Fruit fly (Drosophila melanogaster) whole organism, embryonic: Measurements from ENCODE around the gene Grd.
A peak's percentile ranks its signal among the peaks of the same experiment; 100 is the strongest.

Source experiments
- Antp ChIP-seq: fragments of 200-800 bp; sonication (Bioruptor generic); optimal IDR thresholded peaks from 3 replicates; lab custom pipeline; 2016; ENCODE audit warnings: missing biosample characterization, missing genetic modification characterization
- Atf6 ChIP-seq: fragments of 200-800 bp; sonication (Bioruptor generic); IDR thresholded peaks from 2 replicates; pipeline ENCODE4 v1.3.6; 2022; ENCODE audit warnings: missing biosample characterization, missing genetic modification characterization
- Bgb ChIP-seq: fragments of 200-800 bp; sonication (Bioruptor generic); IDR thresholded peaks from 2 replicates; pipeline ENCODE4 v1.3.6; 2022; ENCODE audit warnings: missing biosample characterization, missing genetic modification characterization; ENCODE audit not compliant: partially characterized antibody
- C15 ChIP-seq: fragments of 200-800 bp; sonication (Bioruptor generic); IDR thresholded peaks from 3 replicates; pipeline ENCODE4 v1.3.6; 2022; ENCODE audit warnings: missing biosample characterization, missing genetic modification characterization
- CG11085 ChIP-seq: fragments of 200-800 bp; sonication (Bioruptor generic); IDR thresholded peaks from 2 replicates; pipeline ENCODE4 v1.3.6; 2022; ENCODE audit warnings: missing biosample characterization, missing genetic modification characterization
- CG14860 ChIP-seq: fragments of 200-800 bp; sonication (Bioruptor generic); IDR thresholded peaks from 3 replicates; pipeline ENCODE4 v1.3.6; 2022; ENCODE audit warnings: missing biosample characterization, missing genetic modification characterization; ENCODE audit not compliant: partially characterized antibody
- CG1529 ChIP-seq: fragments of 200-800 bp; sonication (Bioruptor generic); optimal IDR thresholded peaks from 3 replicates; lab custom pipeline; 2018; ENCODE audit warnings: missing biosample characterization, missing genetic modification characterization
- CG1647 ChIP-seq: fragments of 200-800 bp; sonication (Bioruptor generic); optimal IDR thresholded peaks from 3 replicates; lab custom pipeline; 2016; ENCODE audit warnings: missing biosample characterization, missing genetic modification characterization
- CG16813 ChIP-seq: fragments of 200-800 bp; sonication (Bioruptor generic); IDR thresholded peaks from 3 replicates; pipeline ENCODE4 v1.3.6; 2022; ENCODE audit warnings: missing biosample characterization, missing genetic modification characterization; ENCODE audit not compliant: partially characterized antibody
- CG16815 ChIP-seq: fragments of 200-800 bp; sonication (Bioruptor generic); optimal IDR thresholded peaks from 3 replicates; lab custom pipeline; 2017; ENCODE audit warnings: missing biosample characterization, mild to moderate bottlenecking, missing genetic modification characterization
- CG32532 ChIP-seq: fragments of 200-800 bp; sonication (Bioruptor generic); IDR thresholded peaks from 2 replicates; pipeline ENCODE4 v1.3.6; 2022; ENCODE audit warnings: missing biosample characterization, missing genetic modification characterization
- CG34422 ChIP-seq: fragments of 200-800 bp; sonication (Bioruptor generic); IDR thresholded peaks from 3 replicates; pipeline ENCODE4 v1.3.6; 2022; ENCODE audit warnings: missing biosample characterization, missing genetic modification characterization
- CG3847 ChIP-seq: fragments of 200-800 bp; sonication (Bioruptor generic); IDR thresholded peaks from 2 replicates; pipeline ENCODE4 v1.3.6; 2022; ENCODE audit warnings: missing biosample characterization, missing genetic modification characterization
- CG4617 ChIP-seq: fragments of 200-800 bp; sonication (Bioruptor generic); optimal IDR thresholded peaks from 3 replicates; lab custom pipeline; 2016; ENCODE audit warnings: missing biosample characterization, missing genetic modification characterization, borderline replicate concordance
- CG7556 ChIP-seq: fragments of 200-800 bp; sonication (Bioruptor generic); optimal IDR thresholded peaks from 2 replicates; lab custom pipeline; 2017; ENCODE audit warnings: missing biosample characterization, mild to moderate bottlenecking, missing genetic modification characterization
- CG7963 ChIP-seq: fragments of 200-800 bp; sonication (Bioruptor generic); IDR thresholded peaks from 3 replicates; pipeline ENCODE4 v1.3.6; 2022; ENCODE audit warnings: missing biosample characterization, missing genetic modification characterization; ENCODE audit not compliant: partially characterized antibody
- CG8290 ChIP-seq, 3 experiments: fragments of 200-800 bp; sonication (Bioruptor generic); optimal IDR thresholded peaks; 2 replicates each; lab custom pipeline; 2016 to 2019; ENCODE audit warnings: missing biosample characterization in 3 of 3, missing genetic modification characterization in 3 of 3, mild to moderate bottlenecking in 2 of 3, moderate library complexity in 1 of 3
- Dbx ChIP-seq: fragments of 200-800 bp; sonication (Bioruptor generic); IDR thresholded peaks from 3 replicates; pipeline ENCODE4 v1.3.6; 2022; ENCODE audit warnings: missing biosample characterization, missing genetic modification characterization
- Doc2 ChIP-seq: fragments of 200-800 bp; sonication (Bioruptor generic); IDR thresholded peaks from 2 replicates; pipeline ENCODE4 v1.3.6; 2022; ENCODE audit warnings: missing biosample characterization, missing genetic modification characterization
- HLH4C ChIP-seq: fragments of 200-800 bp; sonication (Bioruptor generic); IDR thresholded peaks from 3 replicates; pipeline ENCODE4 v1.3.6; 2022; ENCODE audit warnings: missing biosample characterization, missing genetic modification characterization; ENCODE audit not compliant: partially characterized antibody
- HmgD ChIP-seq: fragments of 200-800 bp; sonication (Bioruptor generic); optimal IDR thresholded peaks from 3 replicates; lab custom pipeline; 2016; ENCODE audit warnings: missing biosample characterization, missing genetic modification characterization
- HmgZ ChIP-seq: fragments of 200-800 bp; sonication (Bioruptor generic); optimal IDR thresholded peaks from 2 replicates; lab custom pipeline; 2018; ENCODE audit warnings: missing biosample characterization, mild to moderate bottlenecking, missing genetic modification characterization
- MBD-R2 ChIP-seq: fragments of 200-800 bp; sonication (Bioruptor generic); IDR thresholded peaks from 2 replicates; pipeline ENCODE4 v1.3.6; 2022; ENCODE audit warnings: missing biosample characterization, missing genetic modification characterization
- Med ChIP-seq: fragments of 200-800 bp; sonication (Bioruptor generic); peaks from one replicate; lab custom pipeline; 2016; ENCODE audit warnings: missing biosample characterization, missing genetic modification characterization, mild to moderate bottlenecking, inconsistent platforms, moderate library complexity
- Myb ChIP-seq: fragments of 200-800 bp; sonication (Bioruptor generic); optimal IDR thresholded peaks from 2 replicates; lab custom pipeline; 2016; ENCODE audit warnings: missing biosample characterization, missing genetic modification characterization
- Nf-YC ChIP-seq: fragments of 200-800 bp; optimal IDR thresholded peaks from 3 replicates; lab custom pipeline; 2019; ENCODE audit warnings: missing biosample characterization, mild to moderate bottlenecking, missing genetic modification characterization, moderate library complexity
- Opbp ChIP-seq: fragments of 200-800 bp; sonication (Bioruptor generic); IDR thresholded peaks from 3 replicates; pipeline ENCODE4 v1.3.6; 2022; ENCODE audit warnings: missing biosample characterization, missing genetic modification characterization; ENCODE audit not compliant: partially characterized antibody
- Scr ChIP-seq: fragments of 200-800 bp; sonication (Bioruptor generic); IDR thresholded peaks from 2 replicates; pipeline ENCODE4 v1.3.6; 2022; ENCODE audit warnings: missing biosample characterization, missing genetic modification characterization; ENCODE audit not compliant: partially characterized antibody
- Sry-δ ChIP-seq: fragments of 200-800 bp; sonication (Bioruptor generic); optimal IDR thresholded peaks from 2 replicates; lab custom pipeline; 2016; ENCODE audit warnings: missing biosample characterization, missing genetic modification characterization
- Xbp1 ChIP-seq: fragments of 200-800 bp; sonication (Bioruptor generic); optimal IDR thresholded peaks from 3 replicates; lab custom pipeline; 2016; ENCODE audit warnings: missing biosample characterization, mild to moderate bottlenecking, missing genetic modification characterization
- YL-1 ChIP-seq: fragments of 200-800 bp; sonication (Bioruptor generic); optimal IDR thresholded peaks from 3 replicates; lab custom pipeline; 2017; ENCODE audit warnings: missing biosample characterization, mild to moderate bottlenecking, missing genetic modification characterization
- amos ChIP-seq: fragments of 200-800 bp; sonication (Bioruptor generic); IDR thresholded peaks from 2 replicates; pipeline ENCODE4 v1.3.6; 2022; ENCODE audit warnings: missing biosample characterization, missing genetic modification characterization; ENCODE audit not compliant: partially characterized antibody
- bbx ChIP-seq: fragments of 200-800 bp; sonication (Bioruptor generic); IDR thresholded peaks from 2 replicates; pipeline ENCODE4 v1.3.6; 2022; ENCODE audit warnings: missing biosample characterization, missing genetic modification characterization; ENCODE audit not compliant: partially characterized antibody
- dysf ChIP-seq: fragments of 200-800 bp; sonication (Bioruptor generic); IDR thresholded peaks from 3 replicates; pipeline ENCODE4 v1.3.6; 2022; ENCODE audit warnings: missing biosample characterization, missing genetic modification characterization
- eve ChIP-seq, 2 experiments: fragments of >200 bp; optimal IDR thresholded peaks; 2 replicates each; lab custom pipeline; 2017; ENCODE audit warnings: missing biosample characterization in 2 of 2, missing genetic modification characterization in 2 of 2
- ftz-f1 ChIP-seq: fragments of 200-800 bp; sonication (Bioruptor generic); optimal IDR thresholded peaks from 2 replicates; lab custom pipeline; 2016; ENCODE audit warnings: missing biosample characterization, missing genetic modification characterization
- fu2 ChIP-seq: fragments of 200-800 bp; sonication (Bioruptor generic); optimal IDR thresholded peaks from 2 replicates; lab custom pipeline; 2016; ENCODE audit warnings: missing biosample characterization, missing genetic modification characterization
- inv ChIP-seq: fragments of 200-800 bp; sonication (Bioruptor generic); IDR thresholded peaks from 2 replicates; pipeline ENCODE4 v1.3.6; 2022; ENCODE audit warnings: missing biosample characterization, missing genetic modification characterization; ENCODE audit not compliant: partially characterized antibody
- mld ChIP-seq: fragments of 200-800 bp; sonication (Bioruptor generic); IDR thresholded peaks from 3 replicates; pipeline ENCODE4 v1.3.6; 2022; ENCODE audit warnings: missing biosample characterization, missing genetic modification characterization; ENCODE audit not compliant: partially characterized antibody
- nau ChIP-seq: fragments of 200-800 bp; sonication (Bioruptor generic); optimal IDR thresholded peaks from 3 replicates; lab custom pipeline; 2017; ENCODE audit warnings: missing biosample characterization, mild to moderate bottlenecking, missing genetic modification characterization, missing genetic modification reagents
- p53 ChIP-seq: fragments of 200-800 bp; sonication (Bioruptor generic); optimal IDR thresholded peaks from 2 replicates; lab custom pipeline; 2016; ENCODE audit warnings: missing biosample characterization, missing genetic modification characterization
- scrt ChIP-seq: fragments of 200-800 bp; sonication (Bioruptor generic); optimal IDR thresholded peaks from 2 replicates; lab custom pipeline; 2018; ENCODE audit warnings: missing biosample characterization, mild to moderate bottlenecking, missing genetic modification characterization, moderate library complexity
- sens ChIP-seq: fragments of 200-800 bp; sonication (Bioruptor generic); peaks from one replicate; lab custom pipeline; 2016; ENCODE audit warnings: missing biosample characterization, missing genetic modification characterization
- sens-2 ChIP-seq: fragments of 200-800 bp; sonication (Bioruptor generic); IDR thresholded peaks from 2 replicates; pipeline ENCODE4 v1.3.6; 2022; ENCODE audit warnings: missing biosample characterization, missing genetic modification characterization
- shn ChIP-seq: fragments of 200-800 bp; sonication (Bioruptor generic); optimal IDR thresholded peaks from 3 replicates; lab custom pipeline; 2016; ENCODE audit warnings: missing biosample characterization, missing genetic modification characterization
- slbo ChIP-seq: fragments of 200-800 bp; sonication (Bioruptor generic); IDR thresholded peaks from 2 replicates; pipeline ENCODE4 v1.3.6; 2022; ENCODE audit warnings: missing biosample characterization, missing genetic modification characterization
- sob ChIP-seq: fragments of 200-800 bp; sonication (Bioruptor generic); IDR thresholded peaks from 2 replicates; pipeline ENCODE4 v1.3.6; 2022; ENCODE audit warnings: missing biosample characterization, missing genetic modification characterization
- sug ChIP-seq: fragments of 200-800 bp; optimal IDR thresholded peaks from 2 replicates; lab custom pipeline; 2019; ENCODE audit warnings: missing biosample characterization, mild to moderate bottlenecking, missing genetic modification characterization, moderate library complexity
- tup ChIP-seq: fragments of 200-800 bp; sonication (Bioruptor generic); optimal IDR thresholded peaks from 2 replicates; lab custom pipeline; 2016; ENCODE audit warnings: missing biosample characterization, mild to moderate bottlenecking, missing genetic modification characterization, moderate library complexity
- wdn ChIP-seq: fragments of 200-800 bp; sonication (Bioruptor generic); IDR thresholded peaks from 2 replicates; pipeline ENCODE4 v1.3.6; 2022; ENCODE audit warnings: missing biosample characterization, missing genetic modification characterization

Grd gene

dm6 chr3L:17846982-17847355 is 23.8 kb downstream of the Grd start (continued):
- TF ChIP-seq Atf6 (GFP tag; lab: Robert Waterston, UW) (no peak), CG4617 (GFP tag; lab: Kevin White, UChicago) (peak; percentile 91), Dbx (GFP tag; lab: Robert Waterston, UW) (peak; percentile 6; the same call in 1 of the 3 replicates), slbo (peak; percentile 57; the same call in 1 of the 2 replicates), CG1529 (GFP tag; lab: Kevin White, UChicago) (no peak), MBD-R2 (GFP tag; lab: Robert Waterston, UW) (peak; percentile 29; the same call in 1 of the 2 replicates), sens-2 (GFP tag; lab: Robert Waterston, UW) (no peak), C15 (no peak), CG1647 (GFP tag; lab: Kevin White, UChicago) (no peak), dysf (0 out of 3 replicates have a peak, but pooled peaks have one; percentile 15), amos (peak; percentile 83), Opbp (GFP tag; lab: Robert Waterston, UW) (peak; percentile 84; the same call in 2 of the 3 replicates), scrt (GFP tag; lab: Kevin White, UChicago) (no peak), CG14860 (GFP tag; lab: Robert Waterston, UW) (peak; percentile 29; the same call in 1 of the 3 replicates), HLH4C (peak; percentile 40; the same call in 2 of the 3 replicates), nau (no peak), p53 (GFP tag; lab: Kevin White, UChicago) (no peak), CG3847 (GFP tag; lab: Robert Waterston, UW) (peak; percentile 35; the same call in 1 of the 2 replicates), CG16815 (GFP tag; lab: Kevin White, UChicago) (no peak), bbx (GFP tag; lab: Robert Waterston, UW) (peak; percentile 85), Nf-YC (tag; lab: Kevin White, UChicago) (no peak), CG7963 (GFP tag; lab: Robert Waterston, UW) (peak; percentile 60), Scr (peak; percentile 74), Myb (peak; percentile 54), sob (GFP tag; lab: Robert Waterston, UW) (peak; percentile 62), ftz-f1 (GFP tag; lab: Kevin White, UChicago) (peak; percentile 75), CG8290 (GFP tag; optimal IDR thresholded peaks at IDR 0.05; lab: Kevin White, UChicago) (no peak), CG8290 (tag; optimal IDR thresholded peaks at IDR 0.05; lab: Kevin White, UChicago) (peak in 1 of 2 experiments; percentile 64), CG16813 (GFP tag; lab: Robert Waterston, UW) (peak; percentile 67), CG32532 (GFP tag; lab: Robert Waterston, UW) (peak; percentile 32), CG34422 (GFP tag; lab: Robert Waterston, UW) (peak; percentile 66), YL-1 (GFP tag; lab: Kevin White, UChicago) (peak; percentile 61), HmgZ (tag; lab: Kevin White, UChicago) (peak; percentile 15), inv (GFP tag; lab: Robert Waterston, UW) (peak; percentile 58; the same call in 1 of the 2 replicates), shn (GFP tag; lab: Kevin White, UChicago) (peak; percentile 10), Bgb (peak; percentile 76), tup (GFP tag; lab: Kevin White, UChicago) (no peak), mld (GFP tag; lab: Robert Waterston, UW) (peak; percentile 66; the same call in 1 of the 3 replicates), Antp (GFP tag; lab: Kevin White, UChicago) (no peak), HmgD (GFP tag; lab: Kevin White, UChicago) (no peak), sug (tag; lab: Kevin White, UChicago) (peak; percentile 57), sens (GFP tag; lab: Kevin White, UChicago) (peak; percentile 76), Doc2 (GFP tag; lab: Robert Waterston, UW) (no peak), fu2 (peak; percentile 30), Med (GFP tag; lab: Kevin White, UChicago) (no peak), CG7556 (GFP tag; lab: Kevin White, UChicago) (no peak), Xbp1 (GFP tag; lab: Kevin White, UChicago) (peak; percentile 5), eve (GFP tag; optimal IDR thresholded peaks at IDR 0.05; lab: Kevin White, UChicago) (no peak), CG11085 (GFP tag; lab: Robert Waterston, UW) (peak; percentile 24; the same call in 1 of the 2 replicates), Sry-δ (GFP tag; lab: Kevin White, UChicago) (peak; percentile 45), wdn (GFP tag; lab: Robert Waterston, UW) (0 out of 2 replicates have a peak, but pooled peaks have one; percentile 8)
